Fruit fly (Drosophila melanogaster) whole organism, wandering third instar larva: ENCODE results near the gene asun.

Source experiments
- GATAd ChIP-seq: sonication (Bioruptor generic); optimal IDR thresholded peaks from 2 replicates; lab custom pipeline; 2016; ENCODE audit warnings: missing biosample characterization, missing genetic modification characterization
- HLH106 ChIP-seq: fragments of 200-800 bp; optimal IDR thresholded peaks from 3 replicates; lab custom pipeline; 2019; ENCODE audit warnings: missing biosample characterization, mild to moderate bottlenecking, missing genetic modification characterization, moderate library complexity
- Hnf4 ChIP-seq: fragments of 200-800 bp; sonication (Bioruptor generic); optimal IDR thresholded peaks from 2 replicates; lab custom pipeline; 2016; ENCODE audit warnings: missing biosample characterization, mild to moderate bottlenecking, missing genetic modification characterization
- Hr83 ChIP-seq: fragments of 200-300 bp; sonication (Bioruptor generic); optimal IDR thresholded peaks from 2 replicates; lab custom pipeline; 2016; ENCODE audit warnings: missing biosample characterization, mild to moderate bottlenecking, missing genetic modification characterization, moderate library complexity; ENCODE audit not compliant: poor library complexity, severe bottlenecking
- Jra ChIP-seq: sonication (Bioruptor generic); optimal IDR thresholded peaks from 2 replicates; lab custom pipeline; 2016; ENCODE audit warnings: missing biosample characterization, missing genetic modification characterization
- Mio ChIP-seq: sonication (Bioruptor generic); optimal IDR thresholded peaks from 2 replicates; lab custom pipeline; 2016; ENCODE audit warnings: missing biosample characterization, missing genetic modification characterization
- br ChIP-seq: fragments of 200-800 bp; sonication (Bioruptor generic); optimal IDR thresholded peaks from 2 replicates; lab custom pipeline; 2016; ENCODE audit warnings: missing biosample characterization, missing genetic modification characterization
- dmrt93B ChIP-seq: fragments of 200-800 bp; sonication (Bioruptor generic); optimal IDR thresholded peaks from 2 replicates; lab custom pipeline; 2018; ENCODE audit warnings: missing biosample characterization, mild to moderate bottlenecking, missing genetic modification characterization
- psq ChIP-seq: fragments of 200-800 bp; sonication (Bioruptor generic); optimal IDR thresholded peaks from 3 replicates; lab custom pipeline; 2017; ENCODE audit warnings: missing biosample characterization, mild to moderate bottlenecking, missing genetic modification characterization, moderate library complexity
- tai ChIP-seq: sonication (Bioruptor generic); optimal IDR thresholded peaks from 2 replicates; lab custom pipeline; 2016; ENCODE audit warnings: missing biosample characterization, missing genetic modification characterization

- TF ChIP-seq tai (GFP tag; lab: Kevin White, UChicago), result no peak
- TF ChIP-seq GATAd (GFP tag; lab: Kevin White, UChicago), result no peak
- no peak for TF ChIP-seq HLH106 (tag; lab: Kevin White, UChicago)
- TF ChIP-seq Jra (GFP tag; lab: Kevin White, UChicago), result no peak
- TF ChIP-seq Mio (GFP tag; lab: Kevin White, UChicago), result no peak
- no peak for TF ChIP-seq Hr83 (GFP tag; lab: Kevin White, UChicago)
- no peak for TF ChIP-seq psq (GFP tag; lab: Kevin White, UChicago)
- TF ChIP-seq Hnf4 (GFP tag; lab: Kevin White, UChicago), result no peak
- TF ChIP-seq br (GFP tag; lab: Kevin White, UChicago), result no peak
- no peak for TF ChIP-seq dmrt93B (GFP tag; lab: Kevin White, UChicago)
Observed at dm6 chr3R:16249510-16249828, 14.6 kb upstream of the asun start.
